Fruit fly (Drosophila melanogaster) whole organism: ENCODE results near the gene Hel89B.

Source experiments
- Dll ChIP-seq: fragments of >200 bp; optimal IDR thresholded peaks from 2 replicates; lab custom pipeline; 2017
- pan ChIP-seq: fragments of >200 bp; optimal IDR thresholded peaks from 2 replicates; lab custom pipeline; 2017

- TF ChIP-seq Dll (lab: Kevin White, UChicago) (no peak), pan (lab: Kevin White, UChicago) (no peak)
Measured at dm6 chr3R:15989217-15989921, 16.3 kb downstream of the Hel89B start.
